Worm (Caenorhabditis elegans): Measurements from ENCODE around the gene pos-1.

pos-1 gene

DNA sequence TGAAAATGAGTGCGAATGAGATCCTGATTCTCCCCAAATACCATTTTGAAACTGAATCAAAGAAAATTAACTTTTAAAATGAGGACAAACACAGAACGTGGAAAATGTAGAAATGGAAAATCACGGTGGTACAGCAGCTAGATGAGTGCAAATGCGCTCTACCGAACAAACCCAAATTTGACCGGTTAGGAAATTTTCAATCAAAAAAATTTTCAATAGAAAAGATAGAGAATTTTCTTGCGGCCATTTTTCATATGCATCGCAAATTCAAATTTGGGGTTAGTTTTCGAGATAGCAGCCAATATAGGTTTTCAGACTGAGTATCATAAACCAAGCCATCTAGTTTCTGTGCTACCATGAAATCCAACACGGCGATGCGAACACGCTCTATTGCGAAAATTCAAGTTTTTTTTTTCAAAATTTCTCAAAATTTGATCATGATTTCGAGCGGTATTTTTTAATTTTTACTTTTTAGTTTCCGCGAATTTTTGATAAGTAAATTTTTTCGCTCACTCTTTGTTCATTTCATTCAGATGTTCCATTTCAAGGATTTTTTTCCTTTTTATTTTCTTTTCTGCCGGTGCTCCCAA is 359 bp upstream of the pos-1 start, which contains the start of gene vha-18 (continued):
- TF ChIP-seq ceh-79 (tag; optimal IDR thresholded peaks at IDR 0.05), result no peak
- no peak for TF ChIP-seq pha-4 (tag; optimal IDR thresholded peaks at IDR 0.05)
- no peak for TF ChIP-seq rpc-1 (optimal IDR thresholded peaks at IDR 0.05)
- TF ChIP-seq rpc-1 (tag; optimal IDR thresholded peaks at IDR 0.05), result no peak
- no peak for TF ChIP-seq let-526 (GFP tag; IDR thresholded peaks at IDR 0.05)
- peak; percentile 71 for TF ChIP-seq attf-6 (GFP tag; IDR thresholded peaks at IDR 0.05)
- TF ChIP-seq F10E7.11 (tag; optimal IDR thresholded peaks at IDR 0.05), result no peak
- no peak for TF ChIP-seq sdz-38 (tag; optimal IDR thresholded peaks at IDR 0.05)
- TF ChIP-seq egl-44 (GFP tag; IDR thresholded peaks at IDR 0.05), result no peak
- peak; percentile 91 for TF ChIP-seq unc-130 (GFP tag; optimal IDR thresholded peaks at IDR 0.05)
- TF ChIP-seq F39B2.1 (GFP tag; IDR thresholded peaks at IDR 0.05), result no peak
- TF ChIP-seq repo-1 (tag; optimal IDR thresholded peaks at IDR 0.05), result no peak
- no peak for TF ChIP-seq Y56A3A.18 (GFP tag; IDR thresholded peaks at IDR 0.05)
- no peak for TF ChIP-seq K12H6.12 (tag; optimal IDR thresholded peaks at IDR 0.05)
- no peak for TF ChIP-seq K11D2.4 (GFP tag; IDR thresholded peaks at IDR 0.05)
- peak; percentile 99 for TF ChIP-seq ceh-91 (GFP tag; IDR thresholded peaks at IDR 0.05)
- no peak for TF ChIP-seq somi-1 (GFP tag; optimal IDR thresholded peaks at IDR 0.05)
- TF ChIP-seq ekl-4 (GFP tag; IDR thresholded peaks at IDR 0.05), result peak; percentile 84
- no peak for TF ChIP-seq F52B5.7 (tag; optimal IDR thresholded peaks at IDR 0.05)
- TF ChIP-seq attf-3 (GFP tag; conservative IDR thresholded peaks at IDR 0.05), result peak; percentile 79
- peak; percentile 73 for TF ChIP-seq snpc-1.3 (tag; optimal IDR thresholded peaks at IDR 0.05; ENCODE audit: insufficient read depth)
- TF ChIP-seq T07F8.4 (tag; optimal IDR thresholded peaks at IDR 0.05), result no peak
- peak; percentile 89 for TF ChIP-seq hsf-1 (GFP tag; IDR thresholded peaks at IDR 0.05)
- TF ChIP-seq dox-1 (GFP tag; IDR thresholded peaks at IDR 0.05), result peak; percentile 92
- no peak for TF ChIP-seq bed-1 (GFP tag; IDR thresholded peaks at IDR 0.05)
- TF ChIP-seq let-607 (tag; optimal IDR thresholded peaks at IDR 0.05), result no peak
- TF ChIP-seq snpc-3.4 (tag; optimal IDR thresholded peaks at IDR 0.05), result peak; percentile 86
- no peak for TF ChIP-seq die-1 (tag; optimal IDR thresholded peaks at IDR 0.05)
- no peak for TF ChIP-seq lin-40 (tag; optimal IDR thresholded peaks at IDR 0.05)
- no peak for TF ChIP-seq F37B4.10 (GFP tag; IDR thresholded peaks at IDR 0.05)
- peak; percentile 76; the same call in 1 of the 2 replicates for TF ChIP-seq Y79H2A.3 (GFP tag; conservative IDR thresholded peaks at IDR 0.05)
- no peak for TF ChIP-seq nfya-1 (tag; optimal IDR thresholded peaks at IDR 0.05; ENCODE audit: borderline replicate concordance, insufficient read depth)
- TF ChIP-seq F49E8.2 (tag; optimal IDR thresholded peaks at IDR 0.05; ENCODE audit: insufficient read depth), result peak; percentile 74
- no peak for TF ChIP-seq ztf-3 (GFP tag; optimal IDR thresholded peaks at IDR 0.05)
- no peak for TF ChIP-seq nhr-80 (tag; optimal IDR thresholded peaks at IDR 0.05)
- no peak for TF ChIP-seq fkh-3 (tag; optimal IDR thresholded peaks at IDR 0.05)
- TF ChIP-seq lin-35 (GFP tag; optimal IDR thresholded peaks at IDR 0.05), result no peak
- no peak for TF ChIP-seq ceh-58 (GFP tag; IDR thresholded peaks at IDR 0.05)
- TF ChIP-seq F22D6.2 (tag; optimal IDR thresholded peaks at IDR 0.05), result no peak
- peak; percentile 89 for TF ChIP-seq madf-3 (GFP tag; IDR thresholded peaks at IDR 0.05)
- TF ChIP-seq B0261.1 (tag; optimal IDR thresholded peaks at IDR 0.05), result peak; percentile 6
- TF ChIP-seq sea-2 (GFP tag; IDR thresholded peaks at IDR 0.05), result no peak
- no peak for TF ChIP-seq gei-17 (GFP tag; optimal IDR thresholded peaks at IDR 0.05)
- TF ChIP-seq cebp-1 (GFP tag; IDR thresholded peaks at IDR 0.05), result no peak
- no peak for TF ChIP-seq cebp-1 (tag; optimal IDR thresholded peaks at IDR 0.05)
- TF ChIP-seq F57A8.1 (GFP tag; optimal IDR thresholded peaks at IDR 0.05), result no peak
- no peak for TF ChIP-seq lag-1 (GFP tag; IDR thresholded peaks at IDR 0.05)
- no peak for TF ChIP-seq cebp-2 (GFP tag; IDR thresholded peaks at IDR 0.05)
- TF ChIP-seq hmg-20 (GFP tag; IDR thresholded peaks at IDR 0.05), result no peak

All from whole organism, young adult.